Fruit fly (Drosophila melanogaster): ENCODE data around the gene TTLL5.

- no peak for TF ChIP-seq CTCF (optimal IDR thresholded peaks at IDR 0.05)
- TF ChIP-seq CG8478 (optimal IDR thresholded peaks at IDR 0.05), result no peak
These were observed 29.6 kb upstream of the TTLL5 start for dm6 chr3R:25152342-25152741.

Data from S2 (cell line).